Worm (Caenorhabditis elegans) whole organism, L1 larva: ENCODE measurements around the gene nca-2.
A peak's percentile ranks its signal among the peaks of the same experiment; 100 is the strongest.

Source experiments
- C04F5.9 ChIP-seq: sonication (generic microtip); optimal IDR thresholded peaks from 2 replicates; lab custom pipeline; 2016; ENCODE audit warnings: missing genetic modification characterization, missing compliant biosample characterization
- C16A3.4 ChIP-seq: fragments of 150-350 bp; optimal IDR thresholded peaks from 2 replicates; lab custom pipeline; 2014; ENCODE audit warnings: missing biosample characterization, missing genetic modification characterization
- C34B4.2 ChIP-seq: sonication (generic microtip); optimal IDR thresholded peaks from 2 replicates; lab custom pipeline; 2017; ENCODE audit warnings: mild to moderate bottlenecking, missing genetic modification characterization, missing compliant biosample characterization
- blmp-1 ChIP-seq: fragments of 150-350 bp; optimal IDR thresholded peaks from 2 replicates; lab custom pipeline; 2014; ENCODE audit warnings: missing biosample characterization, missing genetic modification characterization
- ceh-82 ChIP-seq, 3 experiments: fragments of 150-350 bp in 1 of 3; sonication (generic microtip) in 2 of 3; optimal IDR thresholded peaks; 2 replicates each; lab custom pipeline; 2014 to 2017; ENCODE audit warnings: missing biosample characterization in 3 of 3, missing genetic modification characterization in 3 of 3
- ceh-90 ChIP-seq: sonication (generic microtip); optimal IDR thresholded peaks from 2 replicates; lab custom pipeline; 2016; ENCODE audit warnings: missing genetic modification characterization, missing compliant biosample characterization
- ces-1 ChIP-seq: fragments of 150-350 bp; optimal IDR thresholded peaks from 2 replicates; lab custom pipeline; 2014; ENCODE audit warnings: missing biosample characterization, missing genetic modification reagents, missing genetic modification characterization
- dpl-1 ChIP-seq, 3 experiments: fragments of 150-350 bp in 2 of 3; sonication (generic microtip) in 1 of 3; optimal IDR thresholded peaks; 2 replicates each; lab custom pipeline; 2014 to 2017; ENCODE audit warnings: missing biosample characterization in 3 of 3, missing genetic modification characterization in 3 of 3, missing genetic modification reagents in 3 of 3
- dsc-1 ChIP-seq: sonication (generic microtip); optimal IDR thresholded peaks from 2 replicates; lab custom pipeline; 2016; ENCODE audit warnings: mild to moderate bottlenecking, missing genetic modification characterization, missing compliant biosample characterization
- egl-13 ChIP-seq: sonication (generic microtip); optimal IDR thresholded peaks from 2 replicates; lab custom pipeline; 2016; ENCODE audit warnings: missing genotype, missing genetic modification reagents, missing genetic modification characterization, missing compliant biosample characterization
- elt-3 ChIP-seq, 6 experiments: fragments of 150-350 bp in 1 of 6; sonication (generic microtip); optimal IDR thresholded peaks; 2 replicates each; lab custom pipeline; 2017 to 2018; ENCODE audit warnings: missing biosample characterization in 6 of 6, missing genetic modification characterization in 6 of 6, inconsistent platforms in 1 of 6
- fkh-10 ChIP-seq: sonication (generic microtip); optimal IDR thresholded peaks from 2 replicates; lab custom pipeline; 2017; ENCODE audit warnings: missing biosample characterization, missing genetic modification reagents, missing genetic modification characterization
- fkh-8 ChIP-seq: sonication (generic microtip); optimal IDR thresholded peaks from 2 replicates; lab custom pipeline; 2016; ENCODE audit warnings: mild to moderate bottlenecking, missing genetic modification characterization, missing compliant biosample characterization
- fos-1 ChIP-seq: fragments of 150-350 bp; optimal IDR thresholded peaks from 2 replicates; lab custom pipeline; 2014; ENCODE audit warnings: missing biosample characterization, missing genetic modification characterization
- hlh-4 ChIP-seq: sonication (generic microtip); optimal IDR thresholded peaks from 2 replicates; lab custom pipeline; 2016; ENCODE audit warnings: mild to moderate bottlenecking, missing genetic modification characterization, missing compliant biosample characterization
- isw-1 ChIP-seq: fragments of 200-800 bp; sonication (Bioruptor generic); IDR thresholded peaks from 2 replicates; pipeline ENCODE4 v1.3.6; 2022; ENCODE audit warnings: missing genetic modification characterization, missing compliant biosample characterization
- lin-14 ChIP-seq: fragments of 200-800 bp; sonication (Bioruptor generic); optimal IDR thresholded peaks from 2 replicates; lab custom pipeline; 2018; ENCODE audit warnings: mild to moderate bottlenecking, missing genetic modification characterization, moderate library complexity, missing compliant biosample characterization
- nhr-20 ChIP-seq: sonication (generic microtip); optimal IDR thresholded peaks from 2 replicates; lab custom pipeline; 2016; ENCODE audit warnings: mild to moderate bottlenecking, missing genetic modification characterization, missing compliant biosample characterization
- nhr-47 ChIP-seq: sonication (generic microtip); optimal IDR thresholded peaks from 2 replicates; lab custom pipeline; 2016; ENCODE audit warnings: mild to moderate bottlenecking, missing genetic modification characterization, moderate library complexity, missing compliant biosample characterization
- nhr-77 ChIP-seq: fragments of 150-350 bp; optimal IDR thresholded peaks from 2 replicates; lab custom pipeline; 2014; ENCODE audit warnings: missing biosample characterization, missing genetic modification characterization
- pag-3 ChIP-seq: sonication (generic microtip); optimal IDR thresholded peaks from 2 replicates; lab custom pipeline; 2017; ENCODE audit warnings: missing genetic modification characterization, mild to moderate bottlenecking, missing compliant biosample characterization, antibody characterized with exemption, borderline replicate concordance; ENCODE audit not compliant: insufficient read depth
- pax-3 ChIP-seq: fragments of 200-800 bp; sonication (Bioruptor generic); optimal IDR thresholded peaks from 2 replicates; lab custom pipeline; 2018; ENCODE audit warnings: mild to moderate bottlenecking, missing genetic modification characterization, moderate library complexity, missing compliant biosample characterization
- rnt-1 ChIP-seq: sonication (generic microtip); optimal IDR thresholded peaks from 2 replicates; lab custom pipeline; 2016; ENCODE audit warnings: mild to moderate bottlenecking, missing genetic modification characterization, moderate library complexity, missing compliant biosample characterization
- snpc-4 ChIP-seq: fragments of 150-350 bp; optimal IDR thresholded peaks from 2 replicates; lab custom pipeline; 2014; ENCODE audit warnings: missing biosample characterization, missing genetic modification characterization
- sox-4 ChIP-seq: sonication (generic microtip); optimal IDR thresholded peaks from 2 replicates; lab custom pipeline; 2016; ENCODE audit warnings: missing genetic modification characterization, missing compliant biosample characterization
- sptf-1 ChIP-seq: fragments of 150-350 bp; optimal IDR thresholded peaks from 2 replicates; lab custom pipeline; 2014; ENCODE audit warnings: missing biosample characterization, missing genetic modification characterization
- sup-37 ChIP-seq: fragments of 200-800 bp; sonication (Bioruptor generic); optimal IDR thresholded peaks from 2 replicates; lab custom pipeline; 2018; ENCODE audit warnings: mild to moderate bottlenecking, missing genetic modification characterization, missing compliant biosample characterization
- tbx-2 ChIP-seq: sonication (generic microtip); optimal IDR thresholded peaks from 2 replicates; lab custom pipeline; 2016; ENCODE audit warnings: missing genetic modification characterization, missing compliant biosample characterization
- tlp-1 ChIP-seq: fragments of 150-350 bp; optimal IDR thresholded peaks from 2 replicates; lab custom pipeline; 2014; ENCODE audit warnings: missing biosample characterization, missing genetic modification characterization
- unc-62 ChIP-seq: fragments of 150-350 bp; optimal IDR thresholded peaks from 2 replicates; lab custom pipeline; 2014; ENCODE audit warnings: missing biosample characterization, missing genetic modification reagents, missing genetic modification characterization
- vab-15 ChIP-seq: sonication (generic microtip); optimal IDR thresholded peaks from 2 replicates; lab custom pipeline; 2017; ENCODE audit warnings: missing genotype, mild to moderate bottlenecking, missing genetic modification characterization, missing compliant biosample characterization
- ztf-11 ChIP-seq, 2 experiments: sonication (generic microtip); optimal IDR thresholded peaks; 2 replicates each; lab custom pipeline; 2016 to 2017; ENCODE audit warnings: missing genetic modification characterization in 2 of 2, missing biosample characterization in 1 of 2, missing compliant biosample characterization in 1 of 2
- ztf-4 ChIP-seq: fragments of 150-350 bp; optimal IDR thresholded peaks from 2 replicates; lab custom pipeline; 2014; ENCODE audit warnings: missing biosample characterization, missing genetic modification characterization

The nca-2 gene

DNA sequence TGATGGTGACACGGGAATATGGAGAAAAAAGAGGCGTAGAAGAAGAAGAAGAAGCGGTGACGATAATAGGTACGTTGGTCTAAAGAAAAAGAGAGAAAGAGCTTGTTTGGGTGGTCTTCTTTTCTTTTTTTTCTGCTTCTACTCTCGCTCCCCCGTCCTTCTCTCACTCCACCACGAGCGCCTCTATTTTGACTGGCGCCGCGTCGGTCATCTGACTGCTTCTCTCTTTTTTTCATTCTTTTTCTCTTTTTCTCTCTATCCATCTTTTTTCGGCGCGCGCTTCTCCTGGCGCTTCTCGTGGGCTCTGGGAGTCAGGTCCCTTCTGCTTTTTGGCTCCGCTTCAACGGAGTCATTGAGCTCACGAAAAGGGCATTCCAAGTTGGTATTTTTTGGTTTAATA, 15.0 kb upstream of the nca-2 start (continued):
- peak; percentile 89 for TF ChIP-seq lin-14
- TF ChIP-seq tbx-2 (tag; lab: Kevin White, UChicago), result peak; percentile 32
- TF ChIP-seq fkh-10 (GFP tag; lab: Kevin White, UChicago), result peak; percentile 1
- TF ChIP-seq rnt-1 (tag; lab: Kevin White, UChicago), result peak; percentile 41
- no peak for TF ChIP-seq C16A3.4
- no peak for TF ChIP-seq C04F5.9 (tag; lab: Kevin White, UChicago)
- no peak for TF ChIP-seq sup-37 (GFP tag; lab: Kevin White, UChicago)
- peak in 2 of 3 experiments; percentile 22 to 47 for TF ChIP-seq ceh-82 (tag; optimal IDR thresholded peaks at IDR 0.05; lab: Kevin White, UChicago)
- peak; percentile 15 for TF ChIP-seq snpc-4 (tag; lab: Kevin White, UChicago)
- TF ChIP-seq hlh-4 (tag; lab: Kevin White, UChicago), result no peak
- TF ChIP-seq, all 84 proteins: peak for 21

- TF ChIP-seq fkh-8 (tag; lab: Kevin White, UChicago) (no peak), elt-3 (tag; optimal IDR thresholded peaks at IDR 0.05; lab: Kevin White, UChicago) (no peak)
- TF ChIP-seq, all 84 proteins: peak for 0
Observed at ce11 chrIII:4951210-4951609, 14.2 kb upstream of the nca-2 start.

DNA sequence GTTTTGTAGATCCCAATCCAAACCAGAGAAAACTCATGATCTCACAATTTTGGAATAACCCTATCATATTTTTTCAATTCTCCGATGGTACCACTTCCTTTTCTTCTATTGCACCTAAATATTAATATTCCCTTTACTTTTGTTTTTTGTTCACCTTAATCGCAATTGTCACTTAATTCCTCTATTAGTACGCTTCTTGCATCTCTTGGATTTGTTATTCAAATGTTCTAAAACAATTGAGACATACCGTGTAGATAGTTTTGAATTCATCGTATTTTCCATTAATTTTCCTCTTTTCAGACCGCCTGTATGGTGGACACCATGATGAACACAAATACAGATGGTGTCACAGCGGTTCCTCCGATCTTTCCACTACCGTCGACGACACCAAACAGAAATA, 13.5 kb upstream of the nca-2 start, which contains the start of gene flh-2:
Gene flh-2, plus strand, starts transcription at position 301 of the 400 bp plus-strand sequence.
- TF ChIP-seq C34B4.2 (tag; lab: Kevin White, UChicago) (no peak), blmp-1 (tag; lab: Kevin White, UChicago) (no peak), unc-62 (GFP tag; lab: Kevin White, UChicago) (no peak), sptf-1 (tag; lab: Kevin White, UChicago) (no peak), ztf-4 (tag; lab: Kevin White, UChicago) (no peak), nhr-77 (tag; lab: Kevin White, UChicago) (no peak), tlp-1 (no peak), fos-1 (tag; lab: Kevin White, UChicago) (no peak), nhr-47 (tag; lab: Kevin White, UChicago) (no peak), dpl-1 (GFP tag; optimal IDR thresholded peaks at IDR 0.05; lab: Kevin White, UChicago) (no peak), ces-1 (no peak), nhr-20 (tag; lab: Kevin White, UChicago) (no peak), ceh-90 (no peak), ztf-11 (tag; optimal IDR thresholded peaks at IDR 0.05; lab: Kevin White, UChicago) (no peak)

ce11 chrIII:4952970-4953369, 12.4 kb upstream of the nca-2 start:
- TF ChIP-seq pax-3 (tag; lab: Kevin White, UChicago), result no peak
- TF ChIP-seq dsc-1, result no peak
- TF ChIP-seq sox-4 (tag; lab: Kevin White, UChicago), result no peak

- TF ChIP-seq egl-13 (tag; lab: Kevin White, UChicago) (no peak), vab-15 (tag; lab: Kevin White, UChicago) (no peak), fkh-8 (tag; lab: Kevin White, UChicago) (no peak), ceh-82 (tag; optimal IDR thresholded peaks at IDR 0.05; lab: Kevin White, UChicago) (no peak), pag-3 (tag; lab: Kevin White, UChicago) (no peak), ztf-11 (tag; optimal IDR thresholded peaks at IDR 0.05; lab: Kevin White, UChicago) (no peak), isw-1 (GFP tag; lab: Robert Waterston, UW) (no peak), ces-1 (no peak)
- TF ChIP-seq, all 84 proteins: peak for 0
Observed at ce11 chrIII:4956566-4956965, 8.8 kb upstream of the nca-2 start, which contains the start of gene C26E6.1. Gene C26E6.1, plus strand, starts transcription at chrIII:4956866.
